Worm (Caenorhabditis elegans) whole organism, L3 larva: ENCODE measurements around the gene cnd-1.

Experiments
- R02D3.7 ChIP-seq: fragments of 150-350 bp; optimal IDR thresholded peaks from 2 replicates; lab custom pipeline; 2014; ENCODE audit warnings: missing biosample characterization, missing genetic modification characterization
- ZK546.5 ChIP-seq: sonication (generic microtip); optimal IDR thresholded peaks from 2 replicates; lab custom pipeline; 2017; ENCODE audit warnings: missing biosample characterization, missing genetic modification characterization
- ama-1 ChIP-seq: fragments of 150-350 bp; optimal IDR thresholded peaks from 2 replicates; lab custom pipeline; 2018
- ceh-16 ChIP-seq: sonication (generic microtip); optimal IDR thresholded peaks from 2 replicates; lab custom pipeline; 2017; ENCODE audit warnings: missing biosample characterization, missing genetic modification characterization
- ceh-28 ChIP-seq: fragments of 150-350 bp; optimal IDR thresholded peaks from 2 replicates; lab custom pipeline; 2014; ENCODE audit warnings: missing biosample characterization, missing genetic modification reagents, missing genetic modification characterization
- ceh-82 ChIP-seq: fragments of 150-350 bp; optimal IDR thresholded peaks from 2 replicates; lab custom pipeline; 2014; ENCODE audit warnings: missing biosample characterization, missing genetic modification characterization
- ceh-9 ChIP-seq: sonication (generic microtip); optimal IDR thresholded peaks from 2 replicates; lab custom pipeline; 2018; ENCODE audit warnings: missing biosample characterization, missing genetic modification characterization
- daf-12 ChIP-seq: fragments of 150-350 bp; optimal IDR thresholded peaks from 2 replicates; lab custom pipeline; 2014; ENCODE audit warnings: missing biosample characterization, missing genetic modification reagents, missing genetic modification characterization
- egl-27 ChIP-seq: sonication (generic microtip); optimal IDR thresholded peaks from 4 replicates; lab custom pipeline; 2017; ENCODE audit warnings: missing biosample characterization, missing genetic modification reagents, missing genetic modification characterization
- egl-5 ChIP-seq: fragments of 150-350 bp; optimal IDR thresholded peaks from 2 replicates; lab custom pipeline; 2017; ENCODE audit warnings: missing biosample characterization, missing genetic modification reagents, missing genetic modification characterization, inconsistent platforms
- elt-1 ChIP-seq: fragments of 150-350 bp; optimal IDR thresholded peaks from 2 replicates; lab custom pipeline; 2014; ENCODE audit warnings: missing biosample characterization, missing genetic modification characterization
- elt-2 ChIP-seq: sonication (generic microtip); optimal IDR thresholded peaks from 2 replicates; lab custom pipeline; 2016; ENCODE audit warnings: missing genetic modification reagents, mild to moderate bottlenecking, missing genetic modification characterization, missing compliant biosample characterization
- elt-3 ChIP-seq, 3 experiments: fragments of 150-350 bp in 1 of 3; sonication (generic microtip) in 2 of 3; optimal IDR thresholded peaks; 2 replicates in 2 of 3; 4 replicates in 1 of 3; lab custom pipeline; 2014 to 2017; ENCODE audit warnings: missing biosample characterization in 3 of 3, missing genetic modification characterization in 3 of 3
- eor-1 ChIP-seq, 2 experiments: fragments of 150-350 bp; optimal IDR thresholded peaks; 2 replicates each; lab custom pipeline; 2014 to 2018; ENCODE audit warnings: missing biosample characterization in 2 of 2, missing genetic modification characterization in 2 of 2
- fkh-10 ChIP-seq: sonication (generic microtip); optimal IDR thresholded peaks from 2 replicates; lab custom pipeline; 2017; ENCODE audit warnings: missing biosample characterization, missing genetic modification reagents, missing genetic modification characterization
- fkh-2 ChIP-seq: fragments of 150-350 bp; optimal IDR thresholded peaks from 2 replicates; lab custom pipeline; 2014; ENCODE audit warnings: missing biosample characterization, missing genetic modification reagents, missing genetic modification characterization
- fos-1 ChIP-seq: fragments of 150-350 bp; optimal IDR thresholded peaks from 2 replicates; lab custom pipeline; 2014; ENCODE audit warnings: missing biosample characterization, missing genetic modification characterization
- jun-1 ChIP-seq: fragments of 150-350 bp; optimal IDR thresholded peaks from 2 replicates; lab custom pipeline; 2014; ENCODE audit warnings: missing biosample characterization, missing genetic modification reagents, missing genetic modification characterization
- lin-15B ChIP-seq: fragments of 150-350 bp; optimal IDR thresholded peaks from 2 replicates; lab custom pipeline; 2014; ENCODE audit warnings: missing biosample characterization, missing genetic modification characterization
- lin-39 ChIP-seq: fragments of 150-350 bp; optimal IDR thresholded peaks from 2 replicates; lab custom pipeline; 2018; ENCODE audit warnings: missing biosample characterization, missing genetic modification reagents, missing genetic modification characterization
- mdl-1 ChIP-seq: fragments of 150-350 bp; optimal IDR thresholded peaks from 2 replicates; lab custom pipeline; 2014; ENCODE audit warnings: missing biosample characterization, missing genetic modification characterization
- nfya-1 ChIP-seq: sonication (generic microtip); optimal IDR thresholded peaks from 2 replicates; lab custom pipeline; 2017; ENCODE audit warnings: missing genetic modification characterization, mild to moderate bottlenecking, missing compliant biosample characterization, antibody characterized with exemption, moderate library complexity; ENCODE audit not compliant: insufficient read depth
- nhr-11 ChIP-seq: fragments of 150-350 bp; optimal IDR thresholded peaks from 2 replicates; lab custom pipeline; 2014; ENCODE audit warnings: missing biosample characterization, missing genetic modification characterization
- nhr-23 ChIP-seq: fragments of 150-350 bp; optimal IDR thresholded peaks from 2 replicates; lab custom pipeline; 2014; ENCODE audit warnings: missing biosample characterization, missing genetic modification reagents, missing genetic modification characterization
- nhr-237 ChIP-seq: fragments of 150-350 bp; optimal IDR thresholded peaks from 2 replicates; lab custom pipeline; 2014; ENCODE audit warnings: missing biosample characterization, missing genetic modification characterization
- nhr-25 ChIP-seq: sonication (generic microtip); optimal IDR thresholded peaks from 2 replicates; lab custom pipeline; 2017; ENCODE audit warnings: missing biosample characterization, missing genetic modification characterization
- nhr-28 ChIP-seq: fragments of 150-350 bp; optimal IDR thresholded peaks from 2 replicates; lab custom pipeline; 2014; ENCODE audit warnings: missing biosample characterization, missing genetic modification characterization
- nhr-43 ChIP-seq: sonication (generic microtip); optimal IDR thresholded peaks from 2 replicates; lab custom pipeline; 2016; ENCODE audit warnings: mild to moderate bottlenecking, missing genetic modification characterization, missing compliant biosample characterization; ENCODE audit not compliant: poor library complexity, severe bottlenecking
- nhr-67 ChIP-seq: fragments of 150-350 bp; optimal IDR thresholded peaks from 2 replicates; lab custom pipeline; 2014; ENCODE audit warnings: missing biosample characterization, missing genetic modification characterization
- nhr-76 ChIP-seq: fragments of 150-350 bp; sonication (generic microtip); optimal IDR thresholded peaks from 5 replicates; lab custom pipeline; 2014; ENCODE audit warnings: missing biosample characterization, missing genetic modification characterization
- nhr-77 ChIP-seq: fragments of 150-350 bp; optimal IDR thresholded peaks from 2 replicates; lab custom pipeline; 2014; ENCODE audit warnings: missing biosample characterization, missing genetic modification characterization
- pha-4 ChIP-seq: fragments of 150-350 bp; optimal IDR thresholded peaks from 2 replicates; lab custom pipeline; 2014; ENCODE audit warnings: missing biosample characterization, missing genetic modification reagents, missing genetic modification characterization
- pqm-1 ChIP-seq: fragments of 150-350 bp; optimal IDR thresholded peaks from 2 replicates; lab custom pipeline; 2017; ENCODE audit warnings: missing biosample characterization, missing genetic modification characterization, inconsistent platforms
- sea-2 ChIP-seq: fragments of 150-350 bp; sonication (generic microtip); optimal IDR thresholded peaks from 4 replicates; lab custom pipeline; 2014; ENCODE audit warnings: missing biosample characterization, missing genetic modification reagents, missing genetic modification characterization
- skn-1 ChIP-seq: fragments of 150-350 bp; optimal IDR thresholded peaks from 2 replicates; lab custom pipeline; 2014; ENCODE audit warnings: missing biosample characterization, missing genetic modification characterization
- snpc-4 ChIP-seq: fragments of 150-350 bp; optimal IDR thresholded peaks from 2 replicates; lab custom pipeline; 2014; ENCODE audit warnings: missing biosample characterization, missing genetic modification characterization
- tbx-2 ChIP-seq: sonication (generic microtip); optimal IDR thresholded peaks from 2 replicates; lab custom pipeline; 2016; ENCODE audit warnings: mild to moderate bottlenecking, missing genetic modification characterization, missing compliant biosample characterization
- unc-39 ChIP-seq: sonication (generic microtip); optimal IDR thresholded peaks from 4 replicates; lab custom pipeline; 2017; ENCODE audit warnings: missing biosample characterization, missing genetic modification characterization
- unc-62 ChIP-seq: fragments of 150-350 bp; sonication (generic microtip); optimal IDR thresholded peaks from 4 replicates; lab custom pipeline; 2014; ENCODE audit warnings: missing biosample characterization, missing genetic modification reagents, missing genetic modification characterization
- zag-1 ChIP-seq: fragments of 150-350 bp; optimal IDR thresholded peaks from 2 replicates; lab custom pipeline; 2014; ENCODE audit warnings: missing biosample characterization, missing genetic modification characterization
- ztf-11 ChIP-seq: fragments of 150-350 bp; optimal IDR thresholded peaks from 2 replicates; lab custom pipeline; 2014; ENCODE audit warnings: missing biosample characterization, missing genetic modification characterization
- ztf-4 ChIP-seq: fragments of 150-350 bp; optimal IDR thresholded peaks from 2 replicates; lab custom pipeline; 2014; ENCODE audit warnings: missing biosample characterization, missing genetic modification characterization

The cnd-1 gene

ce11 chrIII:5200349-5200748 is 44.1 kb downstream of the cnd-1 start:
- TF ChIP-seq egl-27 (tag; lab: Kevin White, UChicago) (no peak), nhr-25 (tag; lab: Kevin White, UChicago) (no peak), eor-1 (tag; optimal IDR thresholded peaks at IDR 0.05; lab: Kevin White, UChicago) (no peak), pqm-1 (tag; lab: Kevin White, UChicago) (peak; percentile 52), nhr-237 (tag; lab: Kevin White, UChicago) (no peak), tbx-2 (tag; lab: Kevin White, UChicago) (no peak), nhr-11 (tag; lab: Kevin White, UChicago) (no peak), pha-4 (tag; lab: Kevin White, UChicago) (peak; percentile 68), ceh-9 (tag; lab: Kevin White, UChicago) (no peak), elt-2 (tag; lab: Kevin White, UChicago) (peak; percentile 49), mdl-1 (no peak), jun-1 (peak; percentile 38)

- TF ChIP-seq unc-62 (no peak), nhr-25 (tag; lab: Kevin White, UChicago) (no peak), nhr-43 (no peak), nhr-23 (tag; lab: Kevin White, UChicago) (no peak), unc-39 (tag; lab: Kevin White, UChicago) (no peak), egl-5 (tag; lab: Kevin White, UChicago) (no peak), lin-15B (no peak), tbx-2 (tag; lab: Kevin White, UChicago) (no peak), ceh-9 (tag; lab: Kevin White, UChicago) (no peak), fkh-10 (GFP tag; lab: Kevin White, UChicago) (no peak), mdl-1 (no peak), skn-1 (tag; lab: Kevin White, UChicago) (no peak), daf-12 (tag; lab: Kevin White, UChicago) (no peak), nhr-28 (tag; lab: Kevin White, UChicago) (no peak), snpc-4 (tag; lab: Kevin White, UChicago) (no peak), lin-39 (tag; lab: Kevin White, UChicago) (no peak), nhr-76 (tag; lab: Kevin White, UChicago) (no peak), nhr-77 (tag; lab: Kevin White, UChicago) (no peak)
Measured at ce11 chrIII:5199577-5199976, 44.9 kb downstream of the cnd-1 start, which contains the start of gene emb-8. TSS of gene emb-8 (minus strand) at chrIII:5199677.

ce11 chrIII:5196298-5197045 is 48.0 kb downstream of the cnd-1 start:
- TF ChIP-seq nhr-237 (tag; lab: Kevin White, UChicago): no peak
- no peak for TF ChIP-seq jun-1
- no peak for TF ChIP-seq unc-39 (tag; lab: Kevin White, UChicago)
- no peak for TF ChIP-seq elt-1 (tag; lab: Kevin White, UChicago)
- no peak for TF ChIP-seq nfya-1 (tag; lab: Kevin White, UChicago)
- TF ChIP-seq egl-5 (tag; lab: Kevin White, UChicago): no peak
- TF ChIP-seq elt-3 (tag; optimal IDR thresholded peaks at IDR 0.05; lab: Kevin White, UChicago): peak in 1 of 3 experiments; percentile 71
- no peak for TF ChIP-seq ceh-28 (tag; lab: Kevin White, UChicago)
- TF ChIP-seq fkh-2: no peak
- no peak for TF ChIP-seq ztf-11
- TF ChIP-seq nhr-25 (tag; lab: Kevin White, UChicago): peak; percentile 31
- TF ChIP-seq mdl-1: no peak
- no peak for TF ChIP-seq ZK546.5 (tag; lab: Kevin White, UChicago)
- no peak for TF ChIP-seq ceh-16 (tag; lab: Kevin White, UChicago)
- TF ChIP-seq daf-12 (tag; lab: Kevin White, UChicago): no peak
- peak; percentile 69 for TF ChIP-seq ama-1 (lab: Kevin White, UChicago)
- no peak for TF ChIP-seq ceh-82 (tag; lab: Kevin White, UChicago)
- TF ChIP-seq lin-39 (tag; lab: Kevin White, UChicago): no peak
- no peak for TF ChIP-seq ceh-9 (tag; lab: Kevin White, UChicago)
- TF ChIP-seq elt-2 (tag; lab: Kevin White, UChicago): peak; percentile 52
- TF ChIP-seq fos-1 (tag; lab: Kevin White, UChicago): no peak
- TF ChIP-seq fkh-10 (GFP tag; lab: Kevin White, UChicago): no peak
- TF ChIP-seq ztf-4: no peak
- no peak for TF ChIP-seq unc-62
- TF ChIP-seq sea-2 (GFP tag; lab: Kevin White, UChicago): no peak
- no peak for TF ChIP-seq nhr-23 (tag; lab: Kevin White, UChicago)
- TF ChIP-seq R02D3.7 (tag; lab: Kevin White, UChicago): no peak
- no peak for TF ChIP-seq nhr-67 (tag; lab: Kevin White, UChicago)
- TF ChIP-seq snpc-4 (tag; lab: Kevin White, UChicago): no peak
- TF ChIP-seq nhr-43: peak; percentile 19
- TF ChIP-seq pqm-1 (tag; lab: Kevin White, UChicago): no peak
- TF ChIP-seq lin-15B: no peak
- TF ChIP-seq zag-1 (tag; lab: Kevin White, UChicago): no peak
- no peak for TF ChIP-seq nhr-28 (tag; lab: Kevin White, UChicago)
